Fruit fly (Drosophila melanogaster): ENCODE data around the gene Pus1.

The Pus1 gene

dm6 chr3R:20549855-20550603 is 42.4 kb downstream of the Pus1 start (continued):
- peak; percentile 75 for TF ChIP-seq CG2202 (tag; optimal IDR thresholded peaks at IDR 0.05)
- TF ChIP-seq Nf-YB (GFP tag; optimal IDR thresholded peaks at IDR 0.05), result peak; percentile 54
- no peak for TF ChIP-seq slp2 (GFP tag; optimal IDR thresholded peaks at IDR 0.05)
- TF ChIP-seq CG7987 (GFP tag; optimal IDR thresholded peaks at IDR 0.05), result peak; percentile 47
- TF ChIP-seq CG1832 (GFP tag; optimal IDR thresholded peaks at IDR 0.05), result no peak
- TF ChIP-seq bigmax (GFP tag; optimal IDR thresholded peaks at IDR 0.05), result no peak
- TF ChIP-seq ind (GFP tag; optimal IDR thresholded peaks at IDR 0.05), result peak; percentile 86
- TF ChIP-seq CG7786 (GFP tag; optimal IDR thresholded peaks at IDR 0.05), result peak; percentile 37
- no peak for TF ChIP-seq CG15479 (GFP tag; optimal IDR thresholded peaks at IDR 0.05)
- peak; percentile 74 for TF ChIP-seq salm (tag; optimal IDR thresholded peaks at IDR 0.05)
- no peak for TF ChIP-seq insv (GFP tag; optimal IDR thresholded peaks at IDR 0.05)
- peak; percentile 80 for TF ChIP-seq CG14441 (GFP tag; IDR thresholded peaks at IDR 0.05)
- peak; percentile 23 for TF ChIP-seq Bdp1 (GFP tag; optimal IDR thresholded peaks at IDR 0.05)
- peak; percentile 86 for TF ChIP-seq CG8388 (GFP tag; optimal IDR thresholded peaks at IDR 0.05)
- peak; percentile 66 for TF ChIP-seq CG12071 (GFP tag; optimal IDR thresholded peaks at IDR 0.05)
- peak; percentile 90 for TF ChIP-seq dysf (GFP tag; IDR thresholded peaks at IDR 0.05)
- peak; percentile 99 for TF ChIP-seq twi (tag; optimal IDR thresholded peaks at IDR 0.05)
- TF ChIP-seq Dip2 (GFP tag; IDR thresholded peaks at IDR 0.05), result peak; percentile 54; the same call in 1 of the 2 replicates
- peak; percentile 48 for TF ChIP-seq CrebB (tag; optimal IDR thresholded peaks at IDR 0.05)
- peak; percentile 90 for TF ChIP-seq CG10543 (GFP tag; optimal IDR thresholded peaks at IDR 0.05)
- no peak for TF ChIP-seq Dip3 (GFP tag; optimal IDR thresholded peaks at IDR 0.05)
- TF ChIP-seq fu2 (GFP tag; optimal IDR thresholded peaks at IDR 0.05), result no peak
- TF ChIP-seq C15 (GFP tag; IDR thresholded peaks at IDR 0.05), result peak; percentile 78; the same call in 2 of the 3 replicates
- TF ChIP-seq bab2 (GFP tag; optimal IDR thresholded peaks at IDR 0.05), result peak; percentile 5
- TF ChIP-seq MESR4 (GFP tag; optimal IDR thresholded peaks at IDR 0.05), result no peak
- peak; percentile 78 for TF ChIP-seq Fer2 (tag; optimal IDR thresholded peaks at IDR 0.05)
- TF ChIP-seq sna (GFP tag; IDR thresholded peaks at IDR 0.05; ENCODE audit: partially characterized antibody), result no peak
- TF ChIP-seq stc (GFP tag; IDR thresholded peaks at IDR 0.05), result peak; percentile 77
- peak; percentile 93 for TF ChIP-seq gem (tag; optimal IDR thresholded peaks at IDR 0.05)
- TF ChIP-seq cato (GFP tag; optimal IDR thresholded peaks at IDR 0.05; ENCODE audit: borderline replicate concordance), result peak; percentile 83
- TF ChIP-seq zen2 (GFP tag; IDR thresholded peaks at IDR 0.05; ENCODE audit: partially characterized antibody), result no peak
- TF ChIP-seq jing (GFP tag; optimal IDR thresholded peaks at IDR 0.05), result peak; percentile 74
- TF ChIP-seq CG7372 (GFP tag; IDR thresholded peaks at IDR 0.05), result peak; percentile 77
- TF ChIP-seq cwo (GFP tag; optimal IDR thresholded peaks at IDR 0.05), result peak; percentile 92
- TF ChIP-seq ap (GFP tag; IDR thresholded peaks at IDR 0.05), result peak; percentile 62
- peak; percentile 17 for TF ChIP-seq CG4707 (GFP tag; optimal IDR thresholded peaks at IDR 0.05)
- peak; percentile 93 for TF ChIP-seq CG2678 (tag; optimal IDR thresholded peaks at IDR 0.05)
- no peak for TF ChIP-seq Kr (GFP tag; optimal IDR thresholded peaks at IDR 0.05)
- TF ChIP-seq CG4820 (GFP tag; optimal IDR thresholded peaks at IDR 0.05), result peak; percentile 86
- peak; percentile 34 for TF ChIP-seq Antp (GFP tag; optimal IDR thresholded peaks at IDR 0.05)
- peak; percentile 14 for TF ChIP-seq zfh2 (GFP tag; optimal IDR thresholded peaks at IDR 0.05)
- TF ChIP-seq danr (GFP tag; IDR thresholded peaks at IDR 0.05), result peak; percentile 79
- TF ChIP-seq HLH4C (GFP tag; IDR thresholded peaks at IDR 0.05; ENCODE audit: partially characterized antibody), result no peak
- TF ChIP-seq CG6854 (GFP tag; optimal IDR thresholded peaks at IDR 0.05), result peak; percentile 76
- peak; percentile 70 for TF ChIP-seq Chrac-16 (GFP tag; optimal IDR thresholded peaks at IDR 0.05)
- peak; percentile 27 for TF ChIP-seq CG7928 (GFP tag; optimal IDR thresholded peaks at IDR 0.05)
- TF ChIP-seq trem (tag; optimal IDR thresholded peaks at IDR 0.05), result peak; percentile 81
- TF ChIP-seq fd64A (GFP tag; optimal IDR thresholded peaks at IDR 0.05), result no peak
- TF ChIP-seq Bteb2 (GFP tag; optimal IDR thresholded peaks at IDR 0.05), result no peak

All from whole organism, embryonic.